Fruit fly (Drosophila melanogaster): ENCODE results near the gene CG42788.
A peak's percentile ranks its signal among the peaks of the same experiment; 100 is the strongest.

The CG42788 gene

DNA sequence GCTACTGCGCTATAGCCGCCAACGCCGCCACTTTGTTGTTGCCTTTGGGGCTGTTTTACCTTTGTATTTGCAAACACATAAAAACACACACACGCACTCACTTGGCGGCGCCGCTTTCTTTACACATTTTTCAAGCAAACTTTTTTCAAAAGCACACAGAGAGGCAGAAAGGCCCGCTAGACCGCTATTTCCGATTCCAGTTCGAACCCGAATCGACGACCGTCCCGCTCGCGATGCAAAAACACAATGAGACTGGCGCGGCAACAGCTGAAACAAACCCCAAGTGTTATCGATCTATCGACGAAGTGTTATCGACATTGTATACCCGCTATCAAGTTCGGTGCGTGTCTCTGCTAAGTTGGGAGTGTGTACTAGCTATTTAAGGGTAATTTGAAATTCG, at the start of gene CG42788:
Gene CG42788 (minus strand): TSS at position 250 of the 400 bp plus-strand sequence.
- TF ChIP-seq Dll (optimal IDR thresholded peaks at IDR 0.05): peak; percentile 1
- TF ChIP-seq usp (GFP tag; optimal IDR thresholded peaks at IDR 0.05): no peak

DNA sequence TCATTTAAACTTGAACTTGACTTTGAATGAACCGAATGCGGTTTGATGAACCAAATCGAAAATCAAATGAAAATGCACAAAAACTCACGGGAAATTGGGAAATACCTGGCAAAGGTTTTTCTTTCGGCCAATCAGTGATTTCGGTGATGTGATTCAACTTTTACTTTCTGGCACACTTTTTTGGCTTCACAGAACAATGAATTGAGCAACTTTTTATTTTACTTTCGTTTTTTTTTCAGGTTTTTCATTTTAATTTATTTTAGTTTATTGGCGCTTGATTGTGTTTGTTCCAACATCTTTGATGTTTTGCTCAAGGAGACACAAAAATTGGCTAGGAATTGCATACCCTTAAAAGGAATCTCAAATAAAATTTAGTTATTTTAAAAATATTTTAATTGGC, 49.7 kb upstream of the CG42788 start, which contains the start of gene Mf:
Gene Mf (minus strand): TSS at position 44 of the 400 bp plus-strand sequence.
- TF ChIP-seq pan (optimal IDR thresholded peaks at IDR 0.05): no peak
- TF ChIP-seq psq (optimal IDR thresholded peaks at IDR 0.05): no peak
- no peak for TF ChIP-seq usp (GFP tag; optimal IDR thresholded peaks at IDR 0.05)
- TF ChIP-seq EcR (GFP tag; optimal IDR thresholded peaks at IDR 0.05): no peak
- TF ChIP-seq Dll (optimal IDR thresholded peaks at IDR 0.05): no peak
- TF ChIP-seq CG8478 (optimal IDR thresholded peaks at IDR 0.05): no peak

dm6 chr3R:15177230-15177629, 45.5 kb upstream of the CG42788 start:
- TF ChIP-seq Dll (optimal IDR thresholded peaks at IDR 0.05) (no peak), psq (optimal IDR thresholded peaks at IDR 0.05) (no peak), pan (optimal IDR thresholded peaks at IDR 0.05) (no peak), EcR (GFP tag; optimal IDR thresholded peaks at IDR 0.05) (no peak), usp (GFP tag; optimal IDR thresholded peaks at IDR 0.05) (no peak), CG8478 (optimal IDR thresholded peaks at IDR 0.05) (no peak)

dm6 chr3R:15149772-15150512, 18.2 kb upstream of the CG42788 start, which contains the start of gene Gyc88E:
Gene Gyc88E, plus strand, starts transcription at chr3R:15150375.
- no peak for TF ChIP-seq Dll (optimal IDR thresholded peaks at IDR 0.05)
- no peak for TF ChIP-seq CG8478 (optimal IDR thresholded peaks at IDR 0.05)
- no peak for TF ChIP-seq pan (optimal IDR thresholded peaks at IDR 0.05)

DNA sequence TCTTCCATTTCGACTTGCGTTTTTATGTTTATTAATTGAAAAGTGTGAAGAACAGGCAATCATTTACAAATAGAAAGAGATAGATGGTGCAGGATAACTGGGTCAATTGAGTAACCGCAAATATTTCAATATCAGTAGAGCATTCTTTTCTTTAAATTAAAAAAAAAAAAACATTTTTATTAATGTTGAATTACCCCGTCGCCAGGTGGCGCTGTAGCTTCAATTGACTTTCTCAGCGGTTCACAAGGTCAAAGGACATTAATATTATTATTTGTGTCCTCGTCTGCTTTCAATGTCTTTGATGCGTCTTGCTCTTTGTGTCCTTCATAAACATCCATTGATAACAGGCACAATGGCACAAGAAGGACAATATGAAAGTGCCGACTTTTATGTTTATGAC, 16.8 kb upstream of the CG42788 start:
- no peak for TF ChIP-seq pan (optimal IDR thresholded peaks at IDR 0.05)
- no peak for TF ChIP-seq usp (GFP tag; optimal IDR thresholded peaks at IDR 0.05)
- TF ChIP-seq CG8478 (optimal IDR thresholded peaks at IDR 0.05): no peak
- no peak for TF ChIP-seq psq (optimal IDR thresholded peaks at IDR 0.05)
- TF ChIP-seq Dll (optimal IDR thresholded peaks at IDR 0.05): no peak

DNA sequence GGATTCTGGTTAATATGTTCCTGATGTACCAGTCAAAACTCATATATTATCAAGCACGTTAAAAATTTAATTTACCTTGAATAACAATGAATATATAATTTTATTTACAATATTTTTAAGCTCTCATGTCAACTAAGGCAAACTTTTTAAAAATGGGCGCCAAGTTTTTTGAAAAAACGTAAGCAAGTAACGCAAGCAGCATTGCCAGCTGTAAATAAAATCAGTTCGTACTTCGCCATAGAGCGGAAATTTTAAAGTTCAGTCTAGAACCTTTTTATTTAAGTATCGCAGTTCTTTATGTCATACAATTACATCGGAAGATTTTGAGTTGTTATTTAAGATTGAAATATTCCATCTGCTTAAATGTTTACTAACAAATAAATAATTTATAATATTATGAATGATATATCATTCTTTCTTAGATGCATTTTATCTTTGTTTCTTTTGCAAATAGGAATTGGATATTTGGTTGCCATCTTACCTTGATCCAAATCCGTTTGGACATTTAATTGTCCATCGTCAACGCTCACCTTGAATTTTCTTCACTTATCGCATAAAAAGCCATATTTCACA, 16.2 kb upstream of the CG42788 start:
- no peak for TF ChIP-seq psq (optimal IDR thresholded peaks at IDR 0.05)
- no peak for TF ChIP-seq pan (optimal IDR thresholded peaks at IDR 0.05)
- no peak for TF ChIP-seq EcR (GFP tag; optimal IDR thresholded peaks at IDR 0.05)
- no peak for TF ChIP-seq CG8478 (optimal IDR thresholded peaks at IDR 0.05)
- no peak for TF ChIP-seq Dll (optimal IDR thresholded peaks at IDR 0.05)
- TF ChIP-seq usp (GFP tag; optimal IDR thresholded peaks at IDR 0.05): no peak

dm6 chr3R:15147038-15147744, 15.5 kb upstream of the CG42788 start, which contains the start of gene Glys:
Gene Glys, minus strand, starts transcription at chr3R:15147531.
- TF ChIP-seq CG8478 (optimal IDR thresholded peaks at IDR 0.05) (no peak), Dll (optimal IDR thresholded peaks at IDR 0.05) (no peak), psq (optimal IDR thresholded peaks at IDR 0.05) (no peak), usp (GFP tag; optimal IDR thresholded peaks at IDR 0.05) (no peak), EcR (GFP tag; optimal IDR thresholded peaks at IDR 0.05) (no peak), pan (optimal IDR thresholded peaks at IDR 0.05) (no peak)

dm6 chr3R:15146408-15147037, 14.8 kb upstream of the CG42788 start:
- TF ChIP-seq Dll (optimal IDR thresholded peaks at IDR 0.05) (no peak), CG8478 (optimal IDR thresholded peaks at IDR 0.05) (no peak), usp (GFP tag; optimal IDR thresholded peaks at IDR 0.05) (no peak), psq (optimal IDR thresholded peaks at IDR 0.05) (no peak), pan (optimal IDR thresholded peaks at IDR 0.05) (no peak), EcR (GFP tag; optimal IDR thresholded peaks at IDR 0.05) (no peak)

dm6 chr3R:15145491-15145890, 13.8 kb upstream of the CG42788 start:
- TF ChIP-seq EcR (GFP tag; optimal IDR thresholded peaks at IDR 0.05): no peak
- no peak for TF ChIP-seq usp (GFP tag; optimal IDR thresholded peaks at IDR 0.05)
- no peak for TF ChIP-seq pan (optimal IDR thresholded peaks at IDR 0.05)
- TF ChIP-seq psq (optimal IDR thresholded peaks at IDR 0.05): no peak
- no peak for TF ChIP-seq Dll (optimal IDR thresholded peaks at IDR 0.05)
- no peak for TF ChIP-seq CG8478 (optimal IDR thresholded peaks at IDR 0.05)

DNA sequence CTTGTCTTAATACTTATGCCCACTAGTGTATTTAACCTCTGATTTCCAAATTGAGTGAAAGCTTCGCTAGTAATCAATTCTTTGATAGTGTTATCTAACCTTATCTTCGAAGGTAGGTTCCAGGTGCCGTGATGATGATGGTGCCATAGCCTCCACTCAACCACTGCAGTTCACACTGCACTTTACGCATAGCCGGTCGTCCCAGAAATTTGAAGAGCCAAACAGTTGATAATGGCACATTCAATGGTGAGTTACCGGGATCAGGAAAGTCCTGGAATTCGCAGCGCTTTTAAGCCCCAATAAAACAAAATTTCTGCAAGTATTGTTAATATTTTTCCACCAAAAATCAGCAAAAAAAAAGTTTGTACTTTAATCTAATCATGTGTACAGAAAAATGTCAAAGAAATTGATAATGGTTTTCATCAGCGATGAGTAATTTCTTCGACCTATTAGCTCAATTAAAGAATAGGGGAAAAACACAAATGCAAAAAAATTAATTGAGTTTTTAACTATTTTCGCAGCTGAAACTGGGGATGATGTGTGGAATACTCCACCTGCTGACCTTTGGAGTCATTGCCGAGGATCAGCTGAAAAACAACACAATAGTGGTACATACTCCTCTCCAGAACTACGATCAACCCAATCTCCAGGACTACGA, 8.2 kb upstream of the CG42788 start, which contains the start of gene CG3987:
Gene CG3987 (plus strand): TSS at position 143 of the 658 bp plus-strand sequence.
- TF ChIP-seq Dll (optimal IDR thresholded peaks at IDR 0.05): no peak
- TF ChIP-seq pan (optimal IDR thresholded peaks at IDR 0.05): no peak
- no peak for TF ChIP-seq psq (optimal IDR thresholded peaks at IDR 0.05)
- TF ChIP-seq EcR (GFP tag; optimal IDR thresholded peaks at IDR 0.05): no peak

- no peak for TF ChIP-seq Dll (optimal IDR thresholded peaks at IDR 0.05)
- no peak for TF ChIP-seq EcR (GFP tag; optimal IDR thresholded peaks at IDR 0.05)
- no peak for TF ChIP-seq usp (GFP tag; optimal IDR thresholded peaks at IDR 0.05)
- no peak for TF ChIP-seq psq (optimal IDR thresholded peaks at IDR 0.05)
These were observed 7.5 kb upstream of the CG42788 start for dm6 chr3R:15139010-15139815.

All from whole organism.